Fruit fly (Drosophila melanogaster): Measurements from ENCODE around the gene CG9743.

Gene CG9743

dm6 chr3R:30203104-30203986, 547 bp upstream of the CG9743 start (continued):
- no peak for TF ChIP-seq Hnf4 (GFP tag; optimal IDR thresholded peaks at IDR 0.05)
- peak; percentile 36 for TF ChIP-seq rgr (GFP tag; optimal IDR thresholded peaks at IDR 0.05)
- TF ChIP-seq Rel (GFP tag; optimal IDR thresholded peaks at IDR 0.05), result no peak
- no peak for TF ChIP-seq Rel (tag; optimal IDR thresholded peaks at IDR 0.05)
- no peak for TF ChIP-seq sage (GFP tag; optimal IDR thresholded peaks at IDR 0.05)
- TF ChIP-seq h (GFP tag; optimal IDR thresholded peaks at IDR 0.05), result peak; percentile 75
- TF ChIP-seq tai (GFP tag; optimal IDR thresholded peaks at IDR 0.05), result no peak
- peak; percentile 90 for TF ChIP-seq fru (GFP tag; optimal IDR thresholded peaks at IDR 0.05)
- peak; percentile 23 for TF ChIP-seq CG32264 (GFP tag; optimal IDR thresholded peaks at IDR 0.05)

DNA sequence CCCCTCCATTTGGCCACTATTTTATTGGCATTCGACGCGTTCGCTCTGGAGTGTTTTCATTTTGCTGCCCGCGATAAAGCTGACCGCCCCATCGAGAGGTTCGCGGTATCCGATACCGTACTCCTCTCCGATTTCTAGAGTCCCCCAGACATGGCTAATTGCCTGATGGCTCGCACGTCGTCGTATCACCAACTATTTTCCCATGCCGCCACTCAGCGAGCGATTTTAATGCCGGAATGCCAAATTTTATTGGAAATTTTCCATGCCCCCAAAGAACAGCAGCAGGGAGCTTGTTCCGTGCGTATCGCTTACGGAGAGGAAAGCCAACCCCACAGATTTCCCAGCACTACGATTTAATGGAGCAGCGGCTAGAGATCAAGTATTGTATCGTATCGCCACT, 1.7 kb downstream of the CG9743 start:
- TF ChIP-seq N (GFP tag; optimal IDR thresholded peaks at IDR 0.05), result no peak
- no peak for TF ChIP-seq CG32264 (GFP tag; optimal IDR thresholded peaks at IDR 0.05)
- no peak for TF ChIP-seq lola (GFP tag; optimal IDR thresholded peaks at IDR 0.05)
- TF ChIP-seq dsf (GFP tag; optimal IDR thresholded peaks at IDR 0.05; ENCODE audit: borderline replicate concordance), result no peak
- TF ChIP-seq CrebA (GFP tag; optimal IDR thresholded peaks at IDR 0.05; ENCODE audit: borderline replicate concordance), result no peak
- TF ChIP-seq Hr83 (GFP tag; optimal IDR thresholded peaks at IDR 0.05; ENCODE audit: poor library complexity, severe bottlenecking), result no peak
- TF ChIP-seq woc (GFP tag; optimal IDR thresholded peaks at IDR 0.05), result no peak

dm6 chr3R:30200091-30200698, 2.6 kb downstream of the CG9743 start:
- no peak for TF ChIP-seq Hr83 (GFP tag; optimal IDR thresholded peaks at IDR 0.05; ENCODE audit: poor library complexity, severe bottlenecking)
- TF ChIP-seq ey (GFP tag; optimal IDR thresholded peaks at IDR 0.05), result no peak
- no peak for TF ChIP-seq N (GFP tag; optimal IDR thresholded peaks at IDR 0.05)
- TF ChIP-seq h (GFP tag; optimal IDR thresholded peaks at IDR 0.05), result peak; percentile 37
- no peak for TF ChIP-seq dsf (GFP tag; optimal IDR thresholded peaks at IDR 0.05; ENCODE audit: borderline replicate concordance)
- TF ChIP-seq CrebA (GFP tag; optimal IDR thresholded peaks at IDR 0.05; ENCODE audit: borderline replicate concordance), result no peak
- TF ChIP-seq Rel (GFP tag; optimal IDR thresholded peaks at IDR 0.05), result no peak
- peak; percentile 33 for TF ChIP-seq Rel (tag; optimal IDR thresholded peaks at IDR 0.05)
- peak; percentile 44 for TF ChIP-seq fru (GFP tag; optimal IDR thresholded peaks at IDR 0.05)
- no peak for TF ChIP-seq sage (GFP tag; optimal IDR thresholded peaks at IDR 0.05)
- TF ChIP-seq Jra (GFP tag; optimal IDR thresholded peaks at IDR 0.05), result peak; percentile 10
- no peak for TF ChIP-seq tai (GFP tag; optimal IDR thresholded peaks at IDR 0.05)
- no peak for TF ChIP-seq Hr78 (GFP tag; optimal IDR thresholded peaks at IDR 0.05)
- no peak for TF ChIP-seq br (GFP tag; optimal IDR thresholded peaks at IDR 0.05)
- no peak for TF ChIP-seq rgr (GFP tag; optimal IDR thresholded peaks at IDR 0.05)
- TF ChIP-seq usp (GFP tag; optimal IDR thresholded peaks at IDR 0.05), result no peak
- TF ChIP-seq Mio (GFP tag; optimal IDR thresholded peaks at IDR 0.05), result no peak
- TF ChIP-seq sv (GFP tag; optimal IDR thresholded peaks at IDR 0.05), result no peak
- no peak for TF ChIP-seq Myc (optimal IDR thresholded peaks at IDR 0.05)

DNA sequence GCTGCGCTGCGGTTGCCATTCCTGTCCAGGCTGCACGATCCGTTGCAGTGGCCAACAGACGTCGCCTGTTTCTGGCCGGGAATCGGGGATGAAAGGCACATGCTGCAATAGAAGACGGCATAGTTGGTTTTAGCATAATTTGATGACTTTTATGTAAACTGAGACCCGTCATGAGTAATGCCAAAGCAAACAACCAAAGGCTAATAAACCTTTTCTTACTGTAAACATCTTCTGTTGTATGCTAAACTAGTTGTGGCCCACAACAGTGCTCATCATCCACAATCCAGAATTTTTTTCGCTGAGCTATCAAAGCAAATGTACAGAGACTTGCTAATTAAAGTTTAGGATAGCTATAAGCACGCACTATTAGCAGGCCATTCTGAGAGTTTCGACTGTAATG, 4.0 kb downstream of the CG9743 start:
- TF ChIP-seq Abd-B (GFP tag; optimal IDR thresholded peaks at IDR 0.05) (no peak), Dfd (GFP tag; optimal IDR thresholded peaks at IDR 0.05) (no peak), foxo (GFP tag; optimal IDR thresholded peaks at IDR 0.05) (no peak), Rel (GFP tag; optimal IDR thresholded peaks at IDR 0.05) (no peak), Rel (tag; optimal IDR thresholded peaks at IDR 0.05) (no peak), psq (GFP tag; optimal IDR thresholded peaks at IDR 0.05) (no peak), GATAd (GFP tag; optimal IDR thresholded peaks at IDR 0.05) (no peak), Jra (GFP tag; optimal IDR thresholded peaks at IDR 0.05) (no peak)

DNA sequence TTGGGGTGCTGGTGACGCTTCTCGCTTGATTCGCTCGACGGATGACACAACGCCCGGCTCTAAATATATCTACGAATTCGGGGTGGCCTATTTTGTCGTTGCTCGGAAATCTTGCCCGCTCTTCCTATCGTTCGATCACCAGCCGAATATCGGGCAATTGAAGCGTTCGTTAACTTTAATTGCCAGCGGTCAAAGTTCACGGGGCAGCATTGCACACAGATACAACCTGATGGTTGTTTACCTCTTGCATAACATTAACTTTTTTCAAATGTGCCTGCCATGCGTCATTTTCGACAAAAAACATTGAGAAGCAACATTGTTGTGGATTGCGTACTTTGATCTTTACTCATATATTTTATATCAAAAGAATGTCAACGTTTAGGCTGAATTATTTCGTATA, 5.0 kb downstream of the CG9743 start:
- TF ChIP-seq sage (GFP tag; optimal IDR thresholded peaks at IDR 0.05), result no peak
- TF ChIP-seq HLH106 (tag; optimal IDR thresholded peaks at IDR 0.05), result no peak
- TF ChIP-seq Myc (optimal IDR thresholded peaks at IDR 0.05), result no peak
- no peak for TF ChIP-seq jim (GFP tag; optimal IDR thresholded peaks at IDR 0.05)
- TF ChIP-seq ey (GFP tag; optimal IDR thresholded peaks at IDR 0.05), result no peak
- no peak for TF ChIP-seq Dfd (GFP tag; optimal IDR thresholded peaks at IDR 0.05)
- TF ChIP-seq woc (GFP tag; optimal IDR thresholded peaks at IDR 0.05), result no peak
- TF ChIP-seq Abd-B (GFP tag; optimal IDR thresholded peaks at IDR 0.05), result no peak
- no peak for TF ChIP-seq CG9705 (GFP tag; optimal IDR thresholded peaks at IDR 0.05)
- TF ChIP-seq N (GFP tag; optimal IDR thresholded peaks at IDR 0.05), result no peak
- no peak for TF ChIP-seq foxo (GFP tag; optimal IDR thresholded peaks at IDR 0.05)
- TF ChIP-seq Jra (GFP tag; optimal IDR thresholded peaks at IDR 0.05), result no peak
- TF ChIP-seq pan (optimal IDR thresholded peaks at IDR 0.05), result no peak
- no peak for TF ChIP-seq Rel (GFP tag; optimal IDR thresholded peaks at IDR 0.05)
- TF ChIP-seq Rel (tag; optimal IDR thresholded peaks at IDR 0.05), result no peak
- no peak for TF ChIP-seq psq (GFP tag; optimal IDR thresholded peaks at IDR 0.05)
- TF ChIP-seq GATAd (GFP tag; optimal IDR thresholded peaks at IDR 0.05), result no peak

Measured in whole organism, wandering third instar larva.